Worm (Caenorhabditis elegans) whole organism, L4 larva: ENCODE results near the gene E01G4.6.

Source experiments
- D1046.2 ChIP-seq: fragments of 200-800 bp; sonication (Bioruptor generic); IDR thresholded peaks from 2 replicates; pipeline ENCODE4 v1.3.6; 2022; ENCODE audit warnings: missing genetic modification characterization, missing compliant biosample characterization
- F49E8.2 ChIP-seq: sonication (generic microtip); optimal IDR thresholded peaks from 2 replicates; lab custom pipeline; 2016; ENCODE audit warnings: missing compliant biosample characterization, mild to moderate bottlenecking, missing genetic modification characterization, borderline replicate concordance
- T20F7.1 ChIP-seq: fragments of 200-800 bp; sonication (Bioruptor generic); optimal IDR thresholded peaks from 2 replicates; lab custom pipeline; 2018; ENCODE audit warnings: mild to moderate bottlenecking, missing genetic modification characterization, missing compliant biosample characterization
- T26A8.4 ChIP-seq: fragments of 200-800 bp; sonication (Bioruptor generic); IDR thresholded peaks from 2 replicates; pipeline ENCODE4 v1.3.6; 2022; ENCODE audit warnings: missing genetic modification characterization, missing compliant biosample characterization
- ZK337.2 ChIP-seq: fragments of 200-800 bp; sonication (Bioruptor generic); IDR thresholded peaks from 2 replicates; pipeline ENCODE4 v1.3.6; 2022; ENCODE audit warnings: missing genetic modification reagents, missing genetic modification characterization, missing compliant biosample characterization
- aha-1 ChIP-seq: fragments of 150-350 bp; peaks from one replicate; lab custom pipeline; 2014; ENCODE audit warnings: missing biosample characterization, missing genetic modification characterization
- ceh-62 ChIP-seq: sonication (generic microtip); optimal IDR thresholded peaks from 2 replicates; lab custom pipeline; 2017; ENCODE audit warnings: missing biosample characterization, missing genetic modification characterization
- daf-16 ChIP-seq, 3 experiments: sonication (generic microtip); optimal IDR thresholded peaks; 2 replicates each; lab custom pipeline; 2016 to 2017; ENCODE audit warnings: missing genetic modification characterization in 3 of 3, missing genetic modification reagents in 3 of 3, mild to moderate bottlenecking in 2 of 3, missing compliant biosample characterization in 2 of 3, missing biosample characterization in 1 of 3, moderate library complexity in 1 of 3
- dve-1 ChIP-seq: sonication (generic microtip); optimal IDR thresholded peaks from 2 replicates; lab custom pipeline; 2017; ENCODE audit warnings: antibody characterized with exemption, mild to moderate bottlenecking, missing genetic modification characterization, missing compliant biosample characterization; ENCODE audit not compliant: insufficient read depth
- egl-27 ChIP-seq: sonication (generic microtip); optimal IDR thresholded peaks from 3 replicates; lab custom pipeline; 2017; ENCODE audit warnings: missing biosample characterization, missing genetic modification reagents, missing genetic modification characterization
- egl-43 ChIP-seq: fragments of 200-800 bp; sonication (Bioruptor generic); IDR thresholded peaks from 2 replicates; pipeline ENCODE4 v1.3.6; 2022; ENCODE audit warnings: missing genetic modification reagents, missing genetic modification characterization, missing compliant biosample characterization
- fkh-10 ChIP-seq: fragments of 150-350 bp; optimal IDR thresholded peaks from 2 replicates; lab custom pipeline; 2014; ENCODE audit warnings: missing biosample characterization, missing genetic modification reagents, missing genetic modification characterization
- hlh-11 ChIP-seq: fragments of 200-800 bp; sonication (Bioruptor generic); optimal IDR thresholded peaks from 2 replicates; lab custom pipeline; 2018; ENCODE audit warnings: mild to moderate bottlenecking, missing genetic modification characterization, missing compliant biosample characterization
- jun-1 ChIP-seq: fragments of 150-350 bp; optimal IDR thresholded peaks from 2 replicates; lab custom pipeline; 2014; ENCODE audit warnings: missing biosample characterization, missing genetic modification reagents, missing genetic modification characterization
- lin-29 ChIP-seq: fragments of 200-800 bp; sonication (Bioruptor generic); IDR thresholded peaks from 2 replicates; pipeline ENCODE4 v1.3.6; 2022; ENCODE audit warnings: missing genetic modification reagents, missing genetic modification characterization, missing compliant biosample characterization
- lin-38 ChIP-seq: fragments of 200-800 bp; sonication (Bioruptor generic); IDR thresholded peaks from 2 replicates; pipeline ENCODE4 v1.3.6; 2022; ENCODE audit warnings: missing genetic modification reagents, missing genetic modification characterization, missing compliant biosample characterization
- lsy-2 ChIP-seq, 2 experiments: fragments of 150-350 bp in 1 of 2; sonication (generic microtip) in 1 of 2; optimal IDR thresholded peaks; 2 replicates each; lab custom pipeline; 2014 to 2017; ENCODE audit warnings: missing biosample characterization in 2 of 2, missing genetic modification characterization in 2 of 2
- madf-9 ChIP-seq: fragments of 200-800 bp; sonication (Bioruptor generic); conservative IDR thresholded peaks from 2 replicates; pipeline ENCODE4 v1.3.6; 2022; ENCODE audit warnings: missing genetic modification reagents, missing genetic modification characterization, missing compliant biosample characterization
- mep-1 ChIP-seq: fragments of 150-350 bp; sonication (generic microtip); optimal IDR thresholded peaks from 3 replicates; lab custom pipeline; 2014; ENCODE audit warnings: missing biosample characterization, missing genetic modification characterization
- mes-2 ChIP-seq: sonication (generic microtip); optimal IDR thresholded peaks from 2 replicates; lab custom pipeline; 2016; ENCODE audit warnings: missing genotype, mild to moderate bottlenecking, missing genetic modification characterization, missing compliant biosample characterization; ENCODE audit not compliant: poor library complexity, severe bottlenecking
- mxl-3 ChIP-seq: fragments of 200-800 bp; sonication (Bioruptor generic); optimal IDR thresholded peaks from 2 replicates; lab custom pipeline; 2018; ENCODE audit warnings: mild to moderate bottlenecking, missing genetic modification characterization, missing compliant biosample characterization
- nhr-25 ChIP-seq: sonication (generic microtip); optimal IDR thresholded peaks from 2 replicates; lab custom pipeline; 2017; ENCODE audit warnings: missing genetic modification characterization, mild to moderate bottlenecking, missing compliant biosample characterization, antibody characterized with exemption, moderate library complexity, borderline replicate concordance; ENCODE audit not compliant: insufficient read depth
- nhr-28 ChIP-seq: fragments of 150-350 bp; optimal IDR thresholded peaks from 2 replicates; lab custom pipeline; 2014; ENCODE audit warnings: missing biosample characterization, missing genetic modification characterization
- nhr-76 ChIP-seq: fragments of 150-350 bp; optimal IDR thresholded peaks from 2 replicates; lab custom pipeline; 2014; ENCODE audit warnings: missing biosample characterization, missing genetic modification characterization
- nhr-77 ChIP-seq: fragments of 150-350 bp; optimal IDR thresholded peaks from 2 replicates; lab custom pipeline; 2014; ENCODE audit warnings: missing biosample characterization, missing genetic modification characterization
- php-3 ChIP-seq: fragments of 200-800 bp; sonication (Bioruptor generic); IDR thresholded peaks from 2 replicates; pipeline ENCODE4 v1.3.6; 2022; ENCODE audit warnings: missing genetic modification reagents, missing genetic modification characterization, missing compliant biosample characterization
- saeg-2 ChIP-seq: fragments of 200-800 bp; sonication (Bioruptor generic); IDR thresholded peaks from 2 replicates; pipeline ENCODE4 v1.3.6; 2022; ENCODE audit warnings: missing genetic modification reagents, missing genetic modification characterization, missing compliant biosample characterization
- sdz-12 ChIP-seq: fragments of 200-800 bp; sonication (Bioruptor generic); optimal IDR thresholded peaks from 2 replicates; lab custom pipeline; 2018; ENCODE audit warnings: mild to moderate bottlenecking, missing genetic modification characterization, missing compliant biosample characterization
- set-16 ChIP-seq: fragments of 200-800 bp; sonication (Bioruptor generic); IDR thresholded peaks from 2 replicates; pipeline ENCODE4 v1.3.6; 2022; ENCODE audit warnings: missing genetic modification reagents, missing genetic modification characterization, missing compliant biosample characterization
- skn-1 ChIP-seq: fragments of 150-350 bp; optimal IDR thresholded peaks from 2 replicates; lab custom pipeline; 2014; ENCODE audit warnings: missing biosample characterization, missing genetic modification characterization
- snpc-4 ChIP-seq: fragments of 150-350 bp; optimal IDR thresholded peaks from 2 replicates; lab custom pipeline; 2014; ENCODE audit warnings: missing biosample characterization, missing genetic modification characterization
- tag-97 ChIP-seq: fragments of 200-800 bp; sonication (Bioruptor generic); IDR thresholded peaks from 2 replicates; pipeline ENCODE4 v1.3.6; 2022; ENCODE audit warnings: missing genetic modification characterization, missing compliant biosample characterization
- tra-1 ChIP-seq: fragments of 200-800 bp; sonication (Bioruptor generic); IDR thresholded peaks from 2 replicates; pipeline ENCODE4 v1.3.6; 2022; ENCODE audit warnings: missing genetic modification reagents, missing genetic modification characterization, missing compliant biosample characterization
- unc-130 ChIP-seq: sonication (generic microtip); optimal IDR thresholded peaks from 2 replicates; lab custom pipeline; 2016; ENCODE audit warnings: missing genetic modification reagents, missing genetic modification characterization, missing compliant biosample characterization
- unc-62 ChIP-seq, 3 experiments: fragments of 150-350 bp in 1 of 3; sonication (generic microtip); optimal IDR thresholded peaks in 2 of 3; peaks in 1 of 3; 1 replicate in 1 of 3; 2 replicates in 2 of 3; lab custom pipeline; 2014 to 2017; ENCODE audit warnings: missing biosample characterization in 3 of 3, missing genetic modification characterization in 3 of 3, missing genetic modification reagents in 3 of 3, missing genotype in 1 of 3
- zfp-2 ChIP-seq: sonication (generic microtip); optimal IDR thresholded peaks from 2 replicates; lab custom pipeline; 2016; ENCODE audit warnings: mild to moderate bottlenecking, missing genetic modification characterization, missing compliant biosample characterization
- ztf-11 ChIP-seq: fragments of 150-350 bp; optimal IDR thresholded peaks from 2 replicates; lab custom pipeline; 2014; ENCODE audit warnings: missing biosample characterization, missing genetic modification characterization
- ztf-7 ChIP-seq: fragments of 150-350 bp; optimal IDR thresholded peaks from 2 replicates; lab custom pipeline; 2014; ENCODE audit warnings: missing biosample characterization, missing genetic modification characterization

Gene E01G4.6

ce11 chrII:13494762-13495161 is 12.6 kb downstream of the E01G4.6 start (continued):
- TF ChIP-seq mep-1 (tag; lab: Kevin White, UChicago) (peak; percentile 22), ceh-62 (tag; lab: Kevin White, UChicago) (no peak), dve-1 (peak; percentile 62), madf-9 (GFP tag; lab: Robert Waterston, UW) (no peak), saeg-2 (GFP tag; lab: Robert Waterston, UW) (no peak), unc-62 (GFP tag; optimal IDR thresholded peaks at IDR 0.05 in 1 of 2; lab: Kevin White, UChicago) (no peak), unc-62 (tag; optimal IDR thresholded peaks at IDR 0.05; lab: Kevin White, UChicago) (no peak), lsy-2 (tag; optimal IDR thresholded peaks at IDR 0.05; lab: Kevin White, UChicago) (peak in 1 of 2 experiments; percentile 72), lin-29 (GFP tag; lab: Robert Waterston, UW) (no peak), ZK337.2 (GFP tag; lab: Robert Waterston, UW) (no peak), nhr-77 (tag; lab: Kevin White, UChicago) (peak; percentile 46), ztf-11 (no peak), mes-2 (tag; lab: Kevin White, UChicago) (peak; percentile 71), F49E8.2 (no peak), skn-1 (tag; lab: Kevin White, UChicago) (no peak), fkh-10 (GFP tag; lab: Kevin White, UChicago) (no peak), mxl-3 (GFP tag; lab: Kevin White, UChicago) (no peak), aha-1 (no peak), D1046.2 (GFP tag; lab: Robert Waterston, UW) (no peak)

ce11 chrII:13495718-13496117 is 13.5 kb downstream of the E01G4.6 start, which contains the start of gene drr-1:
Gene drr-1, minus strand, starts transcription at chrII:13495900.
- no peak for TF ChIP-seq php-3
- TF ChIP-seq T20F7.1, result no peak
- no peak for TF ChIP-seq tag-97
- TF ChIP-seq fkh-10 (GFP tag; lab: Kevin White, UChicago), result no peak
- TF ChIP-seq egl-43 (GFP tag; lab: Robert Waterston, UW), result no peak
- TF ChIP-seq snpc-4 (tag; lab: Kevin White, UChicago), result no peak
- TF ChIP-seq T26A8.4, result no peak
- no peak for TF ChIP-seq zfp-2 (tag; lab: Kevin White, UChicago)
- no peak for TF ChIP-seq jun-1 (tag; lab: Kevin White, UChicago)
- TF ChIP-seq lin-38 (GFP tag; lab: Robert Waterston, UW), result no peak
- no peak for TF ChIP-seq tra-1 (GFP tag; lab: Robert Waterston, UW)
- peak; percentile 44 for TF ChIP-seq dve-1
- TF ChIP-seq ztf-7 (tag; lab: Kevin White, UChicago), result no peak
- peak; percentile 97 for TF ChIP-seq nhr-28 (tag; lab: Kevin White, UChicago)
- TF ChIP-seq unc-130 (GFP tag; lab: Kevin White, UChicago), result no peak
- TF ChIP-seq aha-1, result peak; percentile 45
- TF ChIP-seq sdz-12 (GFP tag; lab: Kevin White, UChicago), result no peak
- TF ChIP-seq daf-16 (GFP tag; optimal IDR thresholded peaks at IDR 0.05; lab: Kevin White, UChicago), result no peak
- peak; percentile 87 for TF ChIP-seq daf-16 (tag; optimal IDR thresholded peaks at IDR 0.05; lab: Kevin White, UChicago)
- no peak for TF ChIP-seq nhr-76
- TF ChIP-seq skn-1 (tag; lab: Kevin White, UChicago), result no peak
- TF ChIP-seq set-16 (GFP tag; lab: Robert Waterston, UW), result no peak
- no peak for TF ChIP-seq egl-27 (tag; lab: Kevin White, UChicago)
- no peak for TF ChIP-seq nhr-25 (tag; lab: Kevin White, UChicago)
- peak; percentile 38 for TF ChIP-seq nhr-77 (tag; lab: Kevin White, UChicago)
- TF ChIP-seq lsy-2 (tag; optimal IDR thresholded peaks at IDR 0.05; lab: Kevin White, UChicago), result peak in 1 of 2 experiments; percentile 4
- TF ChIP-seq hlh-11, result peak; percentile 33
- TF ChIP-seq, all 104 proteins: peak for 7
